Worm (Caenorhabditis elegans): Measurements from ENCODE around the gene nep-9.

- TF ChIP-seq tra-4 (tag; optimal IDR thresholded peaks at IDR 0.05) (no peak), F13C5.2 (tag; optimal IDR thresholded peaks at IDR 0.05) (no peak), tbx-37 (GFP tag; conservative IDR thresholded peaks at IDR 0.05) (no peak), ama-1 (optimal IDR thresholded peaks at IDR 0.05) (no peak), ceh-36 (tag; optimal IDR thresholded peaks at IDR 0.05) (no peak), ets-7 (tag; optimal IDR thresholded peaks at IDR 0.05) (no peak), scrt-1 (GFP tag; IDR thresholded peaks at IDR 0.05) (no peak), flt-1 (GFP tag; IDR thresholded peaks at IDR 0.05) (no peak)
Observed at ce11 chrII:3443154-3443553, 44.0 kb upstream of the nep-9 start, which contains the start of gene C16C8.22.

Measured in whole organism, early embryonic.